Fruit fly (Drosophila melanogaster): ENCODE data around the gene BoYb.

The BoYb gene

DNA sequence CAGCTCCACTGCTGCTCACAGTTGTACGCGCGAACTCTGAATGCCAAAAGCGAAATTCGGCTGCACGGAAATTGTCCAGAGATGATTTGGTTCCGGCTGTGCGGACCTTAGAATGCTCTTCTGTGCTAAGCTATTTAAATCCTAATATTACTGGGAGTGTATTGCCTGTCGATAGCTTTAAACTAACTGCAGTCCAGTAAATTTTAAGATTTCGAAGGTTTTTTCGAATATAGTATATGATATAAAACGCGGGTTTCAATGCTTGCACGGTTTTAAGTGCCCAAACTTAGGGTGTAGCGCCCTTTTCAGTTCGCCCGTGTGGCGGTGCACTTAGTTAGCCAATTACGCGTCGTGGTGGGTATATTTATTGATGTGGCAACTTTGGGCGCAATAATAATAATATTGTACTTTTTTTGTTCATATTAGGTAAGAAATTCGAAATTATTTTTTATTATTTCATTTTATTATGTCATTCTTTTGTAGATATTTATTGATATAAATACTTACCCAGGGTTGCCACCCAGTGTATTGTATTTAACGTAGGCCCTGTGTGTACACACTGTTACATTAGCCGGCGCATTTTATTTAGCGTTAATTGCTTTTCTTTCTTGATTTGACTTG lies 22.9 kb upstream of the BoYb start, which contains the start of the genes Chro and Ssl1 (continued):
- peak; percentile 100 for TF ChIP-seq CG11093 (GFP tag; IDR thresholded peaks at IDR 0.05)
- no peak for TF ChIP-seq Tbp (GFP tag; optimal IDR thresholded peaks at IDR 0.05)
- TF ChIP-seq YL-1 (GFP tag; optimal IDR thresholded peaks at IDR 0.05): peak; percentile 99
- no peak for TF ChIP-seq mld (GFP tag; IDR thresholded peaks at IDR 0.05; ENCODE audit: partially characterized antibody)
- peak; percentile 100 for TF ChIP-seq nau (GFP tag; optimal IDR thresholded peaks at IDR 0.05)
- peak; percentile 99 for TF ChIP-seq CG9817 (tag; optimal IDR thresholded peaks at IDR 0.05)
- TF ChIP-seq CG10147 (GFP tag; optimal IDR thresholded peaks at IDR 0.05): peak; percentile 99
- peak; percentile 100 for TF ChIP-seq HmgZ (tag; optimal IDR thresholded peaks at IDR 0.05)
- TF ChIP-seq gce (GFP tag; IDR thresholded peaks at IDR 0.05): peak; percentile 99
- peak; percentile 100 for TF ChIP-seq ci (GFP tag; IDR thresholded peaks at IDR 0.05)
- peak; percentile 99 for TF ChIP-seq ham (GFP tag; IDR thresholded peaks at IDR 0.05)
- TF ChIP-seq Abd-B (GFP tag; optimal IDR thresholded peaks at IDR 0.05): peak; percentile 100
- TF ChIP-seq Dek (tag; optimal IDR thresholded peaks at IDR 0.05): peak; percentile 100
- peak; percentile 100 for TF ChIP-seq CG3726 (GFP tag; IDR thresholded peaks at IDR 0.05)
- TF ChIP-seq trh (GFP tag; optimal IDR thresholded peaks at IDR 0.05): peak; percentile 99
- peak; percentile 100 for TF ChIP-seq phol (tag; optimal IDR thresholded peaks at IDR 0.05)
- TF ChIP-seq onecut (GFP tag; IDR thresholded peaks at IDR 0.05): peak; percentile 99
- TF ChIP-seq D (optimal IDR thresholded peaks at IDR 0.05): no peak
- TF ChIP-seq D (GFP tag; optimal IDR thresholded peaks at IDR 0.05): peak; percentile 100
- TF ChIP-seq Adf1 (GFP tag; IDR thresholded peaks at IDR 0.05): peak; percentile 94
- TF ChIP-seq C15 (GFP tag; IDR thresholded peaks at IDR 0.05): peak; percentile 100
- TF ChIP-seq az2 (GFP tag; optimal IDR thresholded peaks at IDR 0.05): peak; percentile 100
- TF ChIP-seq Scr (GFP tag; IDR thresholded peaks at IDR 0.05; ENCODE audit: partially characterized antibody): no peak; the same call in none of the 2 replicates
- peak; percentile 100 for TF ChIP-seq Atf-2 (GFP tag; optimal IDR thresholded peaks at IDR 0.05)
- peak; percentile 98 for TF ChIP-seq sug (tag; optimal IDR thresholded peaks at IDR 0.05)
- TF ChIP-seq CG2889 (GFP tag; IDR thresholded peaks at IDR 0.05): peak; percentile 100
- TF ChIP-seq Xbp1 (GFP tag; optimal IDR thresholded peaks at IDR 0.05): peak; percentile 100
- peak; percentile 100 for TF ChIP-seq Pdp1 (GFP tag; optimal IDR thresholded peaks at IDR 0.05)
- peak; percentile 100 for TF ChIP-seq CG11695 (GFP tag; IDR thresholded peaks at IDR 0.05)
- peak; percentile 99 for TF ChIP-seq CG3281 (GFP tag; optimal IDR thresholded peaks at IDR 0.05)
- peak; percentile 99 for TF ChIP-seq Hmx (GFP tag; optimal IDR thresholded peaks at IDR 0.05)
- TF ChIP-seq Spps (tag; optimal IDR thresholded peaks at IDR 0.05): peak; percentile 100
- peak; percentile 100 for TF ChIP-seq jing (GFP tag; optimal IDR thresholded peaks at IDR 0.05)
- TF ChIP-seq gro (GFP tag; optimal IDR thresholded peaks at IDR 0.05): peak; percentile 100
- TF ChIP-seq pita (GFP tag; optimal IDR thresholded peaks at IDR 0.05): no peak
- TF ChIP-seq CG30403 (GFP tag; optimal IDR thresholded peaks at IDR 0.05): peak; percentile 100
- peak; percentile 73 for TF ChIP-seq Sin3A (optimal IDR thresholded peaks at IDR 0.05)
- TF ChIP-seq Atf6 (GFP tag; IDR thresholded peaks at IDR 0.05): peak; percentile 100
- peak; percentile 97 for TF ChIP-seq grn (GFP tag; optimal IDR thresholded peaks at IDR 0.05)
- peak; percentile 100 for TF ChIP-seq HLH3B (GFP tag; IDR thresholded peaks at IDR 0.05)
- peak; percentile 99 for TF ChIP-seq CG17568 (GFP tag; optimal IDR thresholded peaks at IDR 0.05)
- TF ChIP-seq CG17829 (tag; optimal IDR thresholded peaks at IDR 0.05): peak; percentile 100
- peak; percentile 100 for TF ChIP-seq CG5953 (GFP tag; IDR thresholded peaks at IDR 0.05)
- peak; percentile 91 for TF ChIP-seq CG9797 (GFP tag; optimal IDR thresholded peaks at IDR 0.05)
- peak; percentile 100 for TF ChIP-seq CG9876 (GFP tag; optimal IDR thresholded peaks at IDR 0.05)
- peak; percentile 99 for TF ChIP-seq Taf1 (GFP tag; IDR thresholded peaks at IDR 0.05)
- TF ChIP-seq CG2199 (GFP tag; IDR thresholded peaks at IDR 0.05): peak; percentile 100
- TF ChIP-seq CG6175 (GFP tag; IDR thresholded peaks at IDR 0.05): peak; percentile 99
- peak; percentile 100 for TF ChIP-seq PHDP (tag; optimal IDR thresholded peaks at IDR 0.05)
- peak; percentile 100 for TF ChIP-seq org-1 (GFP tag; optimal IDR thresholded peaks at IDR 0.05)
- peak; percentile 100 for TF ChIP-seq CG10565 (GFP tag; optimal IDR thresholded peaks at IDR 0.05)

All from whole organism, embryonic.